Worm (Caenorhabditis elegans): ENCODE data around the gene F53H4.4.

The F53H4.4 gene

DNA sequence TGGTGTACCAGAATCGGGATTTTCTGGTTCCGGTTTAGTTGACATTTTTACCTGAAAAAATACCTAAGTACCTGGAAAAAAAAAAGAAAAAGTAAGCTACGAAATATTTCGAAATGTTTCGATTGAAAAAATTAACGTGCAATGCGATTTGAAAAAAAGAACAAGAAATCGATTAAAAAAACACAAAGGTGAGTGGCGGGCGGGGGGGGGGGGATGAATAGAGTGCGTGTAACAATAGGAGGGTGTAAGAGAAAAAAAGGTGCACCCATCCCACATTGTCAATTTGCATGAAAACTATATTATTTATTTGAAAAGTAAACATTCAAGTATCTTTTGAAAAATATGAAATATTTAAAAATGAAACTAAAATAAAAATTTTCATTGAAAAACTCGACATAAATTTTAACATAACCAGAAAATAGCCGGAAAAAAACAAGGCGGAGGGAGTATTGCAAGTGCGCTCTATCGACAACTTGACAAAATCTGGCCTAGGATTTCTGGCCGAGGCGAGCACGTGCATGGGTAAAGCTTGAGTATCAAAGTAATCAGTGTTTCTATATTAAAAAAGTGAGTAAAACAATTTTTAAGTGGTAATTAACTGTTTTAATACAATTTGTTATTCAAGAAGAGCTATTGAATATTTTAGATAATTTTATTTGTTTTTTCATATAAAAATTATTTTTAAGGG is at the start of gene F53H4.4, which contains the start of gene csb-1:
Gene F53H4.4 (plus strand): TSS at position 520 of the 688 bp plus-strand sequence.
Gene csb-1 (minus strand): TSS at position 51 of the 688 bp plus-strand sequence.
- TF ChIP-seq F13C5.2 (tag; optimal IDR thresholded peaks at IDR 0.05): peak; percentile 34
- TF ChIP-seq ceh-13 (GFP tag; optimal IDR thresholded peaks at IDR 0.05): no peak
- TF ChIP-seq flt-1 (GFP tag; IDR thresholded peaks at IDR 0.05): 0 out of 2 replicates have a peak, but pooled peaks have one; percentile 12

DNA sequence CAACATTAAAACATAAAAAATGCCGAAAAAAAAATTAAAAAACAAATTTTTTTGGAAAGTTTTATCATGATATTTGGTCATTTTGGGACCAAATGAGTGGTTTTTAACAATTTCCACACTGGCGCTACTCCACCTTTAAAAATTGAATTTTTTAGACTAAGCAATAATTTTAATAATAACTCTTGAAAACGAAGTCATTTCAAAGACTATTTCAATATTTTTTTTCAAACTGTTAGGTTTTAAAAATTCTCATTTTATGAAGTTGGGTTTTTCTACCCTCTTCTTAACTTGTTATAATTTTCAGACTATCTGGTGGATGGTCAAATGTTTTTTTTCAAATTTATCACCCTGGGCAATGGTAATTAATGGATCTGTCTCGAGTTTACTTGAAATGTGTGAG is 44.0 kb upstream of the F53H4.4 start, which contains the start of gene Y7A5A.8:
Gene Y7A5A.8 (plus strand): TSS at position 301 of the 400 bp plus-strand sequence.
- TF ChIP-seq tbx-37 (GFP tag; conservative IDR thresholded peaks at IDR 0.05) (no peak), ama-1 (optimal IDR thresholded peaks at IDR 0.05) (no peak), F13C5.2 (tag; optimal IDR thresholded peaks at IDR 0.05) (no peak), B0310.2 (tag; optimal IDR thresholded peaks at IDR 0.05) (no peak), ceh-13 (GFP tag; optimal IDR thresholded peaks at IDR 0.05) (no peak), tra-4 (tag; optimal IDR thresholded peaks at IDR 0.05) (no peak), ceh-36 (tag; optimal IDR thresholded peaks at IDR 0.05) (no peak), hmg-4 (GFP tag; optimal IDR thresholded peaks at IDR 0.05) (no peak), tbx-11 (GFP tag; IDR thresholded peaks at IDR 0.05) (no peak), flt-1 (GFP tag; IDR thresholded peaks at IDR 0.05) (no peak), hmbx-1 (tag; optimal IDR thresholded peaks at IDR 0.05) (no peak), scrt-1 (GFP tag; IDR thresholded peaks at IDR 0.05) (no peak), aly-1 (tag; optimal IDR thresholded peaks at IDR 0.05) (no peak), sea-1 (GFP tag; conservative IDR thresholded peaks at IDR 0.05) (no peak), hnd-1 (tag; optimal IDR thresholded peaks at IDR 0.05) (no peak)

DNA sequence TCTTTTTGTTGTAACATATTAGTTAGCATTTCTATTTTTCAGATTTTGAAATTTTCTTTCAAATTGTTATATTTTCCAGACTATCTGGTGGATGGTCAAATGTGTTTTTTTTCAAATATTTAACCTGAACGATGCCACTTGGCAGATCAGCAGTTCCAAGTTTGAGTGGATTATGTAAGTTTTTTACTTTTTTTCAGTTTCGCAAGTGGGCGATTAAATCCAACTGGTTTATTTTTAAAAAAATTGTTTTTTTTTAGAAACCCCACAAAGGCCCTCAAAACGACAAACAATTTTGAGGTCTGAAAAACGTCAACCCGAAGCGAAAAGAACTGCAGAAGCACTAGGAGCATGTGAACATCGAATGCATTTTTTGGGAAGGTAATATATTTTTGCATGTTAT is 39.3 kb upstream of the F53H4.4 start, which contains the start of gene Y7A5A.9:
Gene Y7A5A.9 (plus strand): TSS at position 301 of the 400 bp plus-strand sequence.
- TF ChIP-seq hmbx-1 (tag; optimal IDR thresholded peaks at IDR 0.05) (no peak), tbx-37 (GFP tag; conservative IDR thresholded peaks at IDR 0.05) (no peak)

- TF ChIP-seq aly-1 (tag; optimal IDR thresholded peaks at IDR 0.05) (no peak), B0310.2 (tag; optimal IDR thresholded peaks at IDR 0.05) (no peak), hmg-4 (GFP tag; optimal IDR thresholded peaks at IDR 0.05) (no peak), tra-4 (tag; optimal IDR thresholded peaks at IDR 0.05) (no peak), sea-1 (GFP tag; conservative IDR thresholded peaks at IDR 0.05) (no peak), ets-7 (tag; optimal IDR thresholded peaks at IDR 0.05) (no peak), tbx-11 (GFP tag; IDR thresholded peaks at IDR 0.05) (no peak), scrt-1 (GFP tag; IDR thresholded peaks at IDR 0.05) (no peak), ceh-13 (GFP tag; optimal IDR thresholded peaks at IDR 0.05) (no peak)
Observed at ce11 chrX:15828059-15828458, 38.1 kb upstream of the F53H4.4 start, which contains the start of gene Y7A5A.20. Y7A5A.20 (plus strand) TSS chrX:15828359.

- TF ChIP-seq sea-1 (GFP tag; conservative IDR thresholded peaks at IDR 0.05) (no peak), aly-1 (tag; optimal IDR thresholded peaks at IDR 0.05) (no peak), ama-1 (optimal IDR thresholded peaks at IDR 0.05) (no peak), B0310.2 (tag; optimal IDR thresholded peaks at IDR 0.05) (no peak), tra-4 (tag; optimal IDR thresholded peaks at IDR 0.05) (no peak), hmbx-1 (tag; optimal IDR thresholded peaks at IDR 0.05) (no peak), F13C5.2 (tag; optimal IDR thresholded peaks at IDR 0.05) (no peak), hmg-4 (GFP tag; optimal IDR thresholded peaks at IDR 0.05) (no peak), ceh-13 (GFP tag; optimal IDR thresholded peaks at IDR 0.05) (no peak)
Observed at ce11 chrX:15831537-15831936, 34.6 kb upstream of the F53H4.4 start.

- TF ChIP-seq hnd-1 (tag; optimal IDR thresholded peaks at IDR 0.05) (no peak), scrt-1 (GFP tag; IDR thresholded peaks at IDR 0.05) (no peak), hmg-4 (GFP tag; optimal IDR thresholded peaks at IDR 0.05) (no peak), sea-1 (GFP tag; conservative IDR thresholded peaks at IDR 0.05) (no peak), ama-1 (optimal IDR thresholded peaks at IDR 0.05) (no peak), ceh-36 (tag; optimal IDR thresholded peaks at IDR 0.05) (no peak), ceh-13 (GFP tag; optimal IDR thresholded peaks at IDR 0.05) (no peak), tbx-11 (GFP tag; IDR thresholded peaks at IDR 0.05) (no peak), ets-7 (tag; optimal IDR thresholded peaks at IDR 0.05) (no peak), aly-1 (tag; optimal IDR thresholded peaks at IDR 0.05) (no peak), B0310.2 (tag; optimal IDR thresholded peaks at IDR 0.05) (no peak), flt-1 (GFP tag; IDR thresholded peaks at IDR 0.05) (no peak), pes-1 (GFP tag; IDR thresholded peaks at IDR 0.05) (no peak), F13C5.2 (tag; optimal IDR thresholded peaks at IDR 0.05) (no peak), tbx-37 (GFP tag; conservative IDR thresholded peaks at IDR 0.05) (no peak), hmbx-1 (tag; optimal IDR thresholded peaks at IDR 0.05) (no peak), tra-4 (tag; optimal IDR thresholded peaks at IDR 0.05) (no peak)
Observed at ce11 chrX:15838496-15838948, 27.7 kb upstream of the F53H4.4 start, which contains the start of gene acox-1.6. acox-1.6 (minus strand) TSS chrX:15838546.

ce11 chrX:15841086-15841622 is 25.0 kb upstream of the F53H4.4 start, which contains the start of gene serp-1.1:
serp-1.1 (plus strand) TSS chrX:15841572.
- 0 out of 2 replicates have a peak, but pooled peaks have one; percentile 43 for TF ChIP-seq tbx-37 (GFP tag; conservative IDR thresholded peaks at IDR 0.05)
- TF ChIP-seq hnd-1 (tag; optimal IDR thresholded peaks at IDR 0.05): no peak
- peak; percentile 92 for TF ChIP-seq hmg-4 (GFP tag; optimal IDR thresholded peaks at IDR 0.05)
- TF ChIP-seq aly-1 (tag; optimal IDR thresholded peaks at IDR 0.05): peak; percentile 74
- TF ChIP-seq tbx-11 (GFP tag; IDR thresholded peaks at IDR 0.05): 0 out of 2 replicates have a peak, but pooled peaks have one; percentile 33
- peak; percentile 57 for TF ChIP-seq flt-1 (GFP tag; IDR thresholded peaks at IDR 0.05)
- TF ChIP-seq B0310.2 (tag; optimal IDR thresholded peaks at IDR 0.05): peak; percentile 54
- peak; percentile 89 for TF ChIP-seq F13C5.2 (tag; optimal IDR thresholded peaks at IDR 0.05)
- TF ChIP-seq ama-1 (optimal IDR thresholded peaks at IDR 0.05): no peak
- no peak for TF ChIP-seq ceh-13 (GFP tag; optimal IDR thresholded peaks at IDR 0.05)
- peak; percentile 89 for TF ChIP-seq sea-1 (GFP tag; conservative IDR thresholded peaks at IDR 0.05)
- peak; percentile 59; the same call in 1 of the 2 replicates for TF ChIP-seq pes-1 (GFP tag; IDR thresholded peaks at IDR 0.05)
- peak; percentile 62 for TF ChIP-seq scrt-1 (GFP tag; IDR thresholded peaks at IDR 0.05)
- TF ChIP-seq tra-4 (tag; optimal IDR thresholded peaks at IDR 0.05): no peak
- peak; percentile 69 for TF ChIP-seq ets-7 (tag; optimal IDR thresholded peaks at IDR 0.05)
- no peak for TF ChIP-seq hmbx-1 (tag; optimal IDR thresholded peaks at IDR 0.05)
- no peak for TF ChIP-seq ceh-36 (tag; optimal IDR thresholded peaks at IDR 0.05)

Data from whole organism, early embryonic.